Fruit fly (Drosophila melanogaster) whole organism, embryonic: Measurements from ENCODE around the gene bor.
A peak's percentile ranks its signal among the peaks of the same experiment; 100 is the strongest.

ENCODE experiments used
- Abd-B ChIP-seq: fragments of 200-800 bp; sonication (Bioruptor generic); optimal IDR thresholded peaks from 2 replicates; lab custom pipeline; 2018; ENCODE audit warnings: missing biosample characterization, mild to moderate bottlenecking, missing genetic modification characterization, moderate library complexity
- Antp ChIP-seq: fragments of 200-800 bp; sonication (Bioruptor generic); optimal IDR thresholded peaks from 3 replicates; lab custom pipeline; 2016; ENCODE audit warnings: missing biosample characterization, missing genetic modification characterization
- B-H1 ChIP-seq: fragments of 200-800 bp; sonication (Bioruptor generic); IDR thresholded peaks from 3 replicates; pipeline ENCODE4 v1.3.6; 2022; ENCODE audit warnings: missing biosample characterization, missing genetic modification characterization
- CG10209 ChIP-seq: fragments of 200-800 bp; sonication (Bioruptor generic); optimal IDR thresholded peaks from 3 replicates; lab custom pipeline; 2017; ENCODE audit warnings: missing biosample characterization, mild to moderate bottlenecking, missing genetic modification characterization, missing genetic modification reagents
- CG11723 ChIP-seq: fragments of 200-800 bp; sonication (Bioruptor generic); optimal IDR thresholded peaks from 2 replicates; lab custom pipeline; 2017; ENCODE audit warnings: missing biosample characterization, mild to moderate bottlenecking, missing genetic modification characterization
- CG12071 ChIP-seq: fragments of 200-800 bp; sonication (Bioruptor generic); optimal IDR thresholded peaks from 3 replicates; lab custom pipeline; 2018; ENCODE audit warnings: missing biosample characterization, mild to moderate bottlenecking, missing genetic modification characterization
- CG12104 ChIP-seq: fragments of 200-800 bp; sonication (Bioruptor generic); optimal IDR thresholded peaks from 3 replicates; lab custom pipeline; 2016; ENCODE audit warnings: missing biosample characterization, missing genetic modification characterization
- CG14710 ChIP-seq: fragments of 200-800 bp; sonication (Bioruptor generic); optimal IDR thresholded peaks from 3 replicates; lab custom pipeline; 2019; ENCODE audit warnings: missing biosample characterization, mild to moderate bottlenecking, missing genetic modification characterization, moderate library complexity
- CG14965 ChIP-seq: fragments of 200-800 bp; sonication (Bioruptor generic); optimal IDR thresholded peaks from 2 replicates; lab custom pipeline; 2016; ENCODE audit warnings: missing biosample characterization, missing genetic modification characterization, borderline replicate concordance
- CG17359 ChIP-seq: fragments of 200-800 bp; sonication (Bioruptor generic); optimal IDR thresholded peaks from 3 replicates; lab custom pipeline; 2018; ENCODE audit warnings: missing biosample characterization, mild to moderate bottlenecking, missing genetic modification characterization, moderate library complexity
- CG17568 ChIP-seq: fragments of 200-800 bp; sonication (Bioruptor generic); optimal IDR thresholded peaks from 2 replicates; lab custom pipeline; 2018; ENCODE audit warnings: missing biosample characterization, mild to moderate bottlenecking, missing genetic modification characterization, moderate library complexity
- CG18476 ChIP-seq: fragments of 200-800 bp; sonication (Bioruptor generic); optimal IDR thresholded peaks from 2 replicates; lab custom pipeline; 2016; ENCODE audit warnings: missing biosample characterization, mild to moderate bottlenecking, missing genetic modification characterization
- CG2129 ChIP-seq: fragments of 200-800 bp; sonication (Bioruptor generic); IDR thresholded peaks from 2 replicates; pipeline ENCODE4 v1.3.6; 2022; ENCODE audit warnings: missing biosample characterization, missing genetic modification characterization; ENCODE audit not compliant: partially characterized antibody
- CG31224 ChIP-seq: fragments of 200-800 bp; sonication (Bioruptor generic); IDR thresholded peaks from 2 replicates; pipeline ENCODE4 v1.3.6; 2022; ENCODE audit warnings: missing biosample characterization, missing genetic modification characterization
- CG3281 ChIP-seq: fragments of 200-800 bp; sonication (Bioruptor generic); optimal IDR thresholded peaks from 3 replicates; lab custom pipeline; 2017; ENCODE audit warnings: missing biosample characterization, mild to moderate bottlenecking, missing genetic modification characterization
- CG33213 ChIP-seq: fragments of 200-800 bp; sonication (Bioruptor generic); optimal IDR thresholded peaks from 3 replicates; lab custom pipeline; 2016; ENCODE audit warnings: missing biosample characterization, missing genetic modification characterization
- CG3407 ChIP-seq: fragments of 200-800 bp; sonication (Bioruptor generic); optimal IDR thresholded peaks from 2 replicates; lab custom pipeline; 2018; ENCODE audit warnings: missing biosample characterization, mild to moderate bottlenecking, missing genetic modification characterization
- CG3726 ChIP-seq: fragments of 200-800 bp; sonication (Bioruptor generic); IDR thresholded peaks from 3 replicates; pipeline ENCODE4, ENCODE4 v1.3.6; 2022; ENCODE audit warnings: missing biosample characterization, missing genetic modification characterization
- CG4328 ChIP-seq: fragments of 200-800 bp; sonication (Bioruptor generic); optimal IDR thresholded peaks from 3 replicates; lab custom pipeline; 2017; ENCODE audit warnings: missing biosample characterization, missing genetic modification reagents, missing genetic modification characterization
- CG4617 ChIP-seq: fragments of 200-800 bp; sonication (Bioruptor generic); optimal IDR thresholded peaks from 3 replicates; lab custom pipeline; 2016; ENCODE audit warnings: missing biosample characterization, missing genetic modification characterization, borderline replicate concordance
- CG7556 ChIP-seq: fragments of 200-800 bp; sonication (Bioruptor generic); optimal IDR thresholded peaks from 2 replicates; lab custom pipeline; 2017; ENCODE audit warnings: missing biosample characterization, mild to moderate bottlenecking, missing genetic modification characterization
- CG8478 ChIP-seq: fragments of >200 bp; optimal IDR thresholded peaks from 2 replicates; lab custom pipeline; 2018
- CHES-1-like ChIP-seq: fragments of 200-800 bp; sonication (Bioruptor generic); optimal IDR thresholded peaks from 2 replicates; lab custom pipeline; 2016; ENCODE audit warnings: missing biosample characterization, missing genetic modification characterization
- Chrac-16 ChIP-seq: fragments of 200-800 bp; sonication (Bioruptor generic); optimal IDR thresholded peaks from 3 replicates; lab custom pipeline; 2016; ENCODE audit warnings: missing biosample characterization, missing genetic modification characterization
- Doc3 ChIP-seq: fragments of 200-800 bp; sonication (Bioruptor generic); IDR thresholded peaks from 3 replicates; pipeline ENCODE4 v1.3.6; 2022; ENCODE audit warnings: missing biosample characterization, missing genetic modification characterization; ENCODE audit not compliant: partially characterized antibody
- Dp ChIP-seq: fragments of 200-800 bp; sonication (Bioruptor generic); optimal IDR thresholded peaks from 2 replicates; lab custom pipeline; 2018; ENCODE audit warnings: missing biosample characterization, mild to moderate bottlenecking, missing genetic modification characterization, moderate library complexity
- Gsc ChIP-seq: fragments of 200-800 bp; sonication (Bioruptor generic); IDR thresholded peaks from 2 replicates; pipeline ENCODE4 v1.3.6; 2022; ENCODE audit warnings: missing biosample characterization, missing genetic modification characterization
- H15 ChIP-seq: fragments of 200-800 bp; sonication (Bioruptor generic); IDR thresholded peaks from 3 replicates; pipeline ENCODE4 v1.3.6; 2022; ENCODE audit warnings: missing biosample characterization, missing genetic modification characterization
- Jarid2 ChIP-seq: fragments of 200-800 bp; sonication (Bioruptor generic); optimal IDR thresholded peaks from 3 replicates; lab custom pipeline; 2017; ENCODE audit warnings: mild to moderate bottlenecking, missing biosample characterization, missing genetic modification reagents, missing genetic modification characterization
- Lim3 ChIP-seq: fragments of 200-800 bp; sonication (Bioruptor generic); IDR thresholded peaks from 2 replicates; pipeline ENCODE4 v1.3.6; 2022; ENCODE audit warnings: missing biosample characterization, missing genetic modification characterization
- NC2β ChIP-seq: fragments of 200-800 bp; sonication (Bioruptor generic); optimal IDR thresholded peaks from 2 replicates; lab custom pipeline; 2016; ENCODE audit warnings: missing biosample characterization, missing genetic modification characterization
- Pdp1 ChIP-seq, 2 experiments: fragments of 200-800 bp; sonication (Bioruptor generic); optimal IDR thresholded peaks; 3 replicates each; lab custom pipeline; 2016; ENCODE audit warnings: missing biosample characterization in 2 of 2, missing genetic modification characterization in 2 of 2, mild to moderate bottlenecking in 1 of 2, moderate library complexity in 1 of 2
- Spps ChIP-seq: fragments of 200-800 bp; sonication (Bioruptor generic); optimal IDR thresholded peaks from 2 replicates; lab custom pipeline; 2018; ENCODE audit warnings: missing biosample characterization, mild to moderate bottlenecking, missing genetic modification characterization
- Usf ChIP-seq: fragments of 200-800 bp; sonication (Bioruptor generic); optimal IDR thresholded peaks from 2 replicates; lab custom pipeline; 2017; ENCODE audit warnings: missing genotype, missing biosample characterization, missing genetic modification characterization
- amos ChIP-seq: fragments of 200-800 bp; sonication (Bioruptor generic); IDR thresholded peaks from 2 replicates; pipeline ENCODE4 v1.3.6; 2022; ENCODE audit warnings: missing biosample characterization, missing genetic modification characterization; ENCODE audit not compliant: partially characterized antibody
- ato ChIP-seq: fragments of 200-800 bp; sonication (Bioruptor generic); IDR thresholded peaks from 2 replicates; pipeline ENCODE4 v1.3.6; 2022; ENCODE audit warnings: missing biosample characterization, missing genetic modification characterization; ENCODE audit not compliant: partially characterized antibody
- btn ChIP-seq: fragments of 200-800 bp; sonication (Bioruptor generic); optimal IDR thresholded peaks from 2 replicates; lab custom pipeline; 2016; ENCODE audit warnings: missing biosample characterization, missing genetic modification characterization
- cad ChIP-seq: fragments of >200 bp; optimal IDR thresholded peaks from 2 replicates; lab custom pipeline; 2017; ENCODE audit warnings: missing biosample characterization, missing genetic modification characterization
- crol ChIP-seq: fragments of 200-800 bp; sonication (Bioruptor generic); IDR thresholded peaks from 2 replicates; pipeline ENCODE4 v1.3.6; 2022; ENCODE audit warnings: missing biosample characterization, missing genetic modification characterization
- crp ChIP-seq, 2 experiments: fragments of 200-800 bp; sonication (Bioruptor generic); optimal IDR thresholded peaks; 2 replicates in 1 of 2; 3 replicates in 1 of 2; lab custom pipeline; 2017; ENCODE audit warnings: missing biosample characterization in 2 of 2, missing genetic modification characterization in 2 of 2, mild to moderate bottlenecking in 1 of 2, moderate library complexity in 1 of 2
- en ChIP-seq: fragments of 200-800 bp; sonication (Bioruptor generic); optimal IDR thresholded peaks from 2 replicates; lab custom pipeline; 2016; ENCODE audit warnings: missing biosample characterization, missing genetic modification characterization
- grau ChIP-seq: fragments of 200-800 bp; optimal IDR thresholded peaks from 3 replicates; lab custom pipeline; 2019; ENCODE audit warnings: missing biosample characterization, mild to moderate bottlenecking, missing genetic modification characterization, moderate library complexity
- gsb ChIP-seq: fragments of 200-800 bp; sonication (Bioruptor generic); IDR thresholded peaks from 2 replicates; pipeline ENCODE4 v1.3.6; 2022; ENCODE audit warnings: missing biosample characterization, missing genetic modification characterization
- hbn ChIP-seq: fragments of 200-800 bp; sonication (Bioruptor generic); IDR thresholded peaks from 2 replicates; pipeline ENCODE4 v1.3.6; 2022; ENCODE audit warnings: missing biosample characterization, missing genetic modification characterization; ENCODE audit not compliant: partially characterized antibody
- onecut ChIP-seq: fragments of 200-800 bp; sonication (Bioruptor generic); IDR thresholded peaks from 2 replicates; pipeline ENCODE4 v1.3.6; 2022; ENCODE audit warnings: missing biosample characterization, missing genetic modification characterization
- otp ChIP-seq: fragments of 200-800 bp; sonication (Bioruptor generic); IDR thresholded peaks from 3 replicates; pipeline ENCODE4, ENCODE4 v1.3.6; 2022; ENCODE audit warnings: missing biosample characterization, missing genetic modification characterization
- pfk ChIP-seq: fragments of 200-800 bp; sonication (Bioruptor generic); optimal IDR thresholded peaks from 2 replicates; lab custom pipeline; 2018; ENCODE audit warnings: missing biosample characterization, mild to moderate bottlenecking, missing genetic modification characterization, moderate library complexity
- repo ChIP-seq: fragments of 200-800 bp; sonication (Bioruptor generic); optimal IDR thresholded peaks from 2 replicates; lab custom pipeline; 2016; ENCODE audit warnings: missing biosample characterization, missing genetic modification characterization
- rib ChIP-seq: fragments of 200-800 bp; sonication (Bioruptor generic); IDR thresholded peaks from 2 replicates; pipeline ENCODE4 v1.3.6; 2022; ENCODE audit warnings: missing biosample characterization, missing genetic modification characterization
- ro ChIP-seq: fragments of 200-800 bp; sonication (Bioruptor generic); IDR thresholded peaks from 2 replicates; pipeline ENCODE4 v1.3.6; 2022; ENCODE audit warnings: missing biosample characterization, missing genetic modification characterization
- stwl ChIP-seq: fragments of 200-800 bp; sonication (Bioruptor generic); optimal IDR thresholded peaks from 3 replicates; lab custom pipeline; 2018; ENCODE audit warnings: missing biosample characterization, mild to moderate bottlenecking, missing genetic modification characterization, moderate library complexity

bor gene

DNA sequence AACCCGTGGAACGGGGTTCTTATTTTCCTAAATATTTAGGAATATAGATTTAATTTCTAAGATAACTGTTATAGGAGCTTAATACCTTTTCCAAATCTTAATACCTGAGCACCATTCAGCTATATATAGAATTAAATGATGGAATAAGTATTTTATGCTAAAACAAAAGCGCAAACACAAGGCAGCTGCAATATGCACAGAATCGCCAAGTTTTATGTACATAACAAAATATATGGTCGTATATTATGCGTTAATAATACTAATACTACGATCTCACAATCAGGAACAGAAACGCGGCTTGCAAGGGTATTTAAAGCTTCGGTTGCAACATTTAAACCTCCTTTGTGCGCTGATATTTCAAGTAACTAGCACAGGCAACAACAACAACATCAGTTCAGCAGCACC is 29.2 kb downstream of the bor start (continued):
- TF ChIP-seq NC2β (GFP tag; lab: Kevin White, UChicago) = no peak
- TF ChIP-seq CHES-1-like = no peak
- TF ChIP-seq CG4328 (GFP tag; lab: Kevin White, UChicago) = no peak
- peak; percentile 8 for TF ChIP-seq CG12104 (GFP tag; lab: Kevin White, UChicago)
- no peak for TF ChIP-seq H15
- no peak for TF ChIP-seq btn (GFP tag; lab: Kevin White, UChicago)
- TF ChIP-seq CG8478 (lab: Kevin White, UChicago) = no peak
- no peak for TF ChIP-seq CG17568 (GFP tag; lab: Kevin White, UChicago)
- TF ChIP-seq Gsc (GFP tag; lab: Robert Waterston, UW) = no peak
- no peak for TF ChIP-seq pfk (GFP tag; lab: Kevin White, UChicago)
- TF ChIP-seq CG4617 (GFP tag; lab: Kevin White, UChicago) = no peak
- TF ChIP-seq crol (GFP tag; lab: Robert Waterston, UW) = no peak
- no peak for TF ChIP-seq gsb
- no peak for TF ChIP-seq crp (GFP tag; optimal IDR thresholded peaks at IDR 0.05; lab: Kevin White, UChicago)
- no peak for TF ChIP-seq rib (GFP tag; lab: Robert Waterston, UW)
- no peak for TF ChIP-seq CG3407 (GFP tag; lab: Kevin White, UChicago)
- no peak for TF ChIP-seq CG10209 (GFP tag; lab: Kevin White, UChicago)
- no peak for TF ChIP-seq onecut (GFP tag; lab: Robert Waterston, UW)
- no peak for TF ChIP-seq en (GFP tag; lab: Kevin White, UChicago)
- TF ChIP-seq CG12071 (GFP tag; lab: Kevin White, UChicago) = no peak
- TF ChIP-seq ato (GFP tag; lab: Robert Waterston, UW) = no peak
- peak; percentile 23 for TF ChIP-seq Usf
- TF ChIP-seq CG7556 (GFP tag; lab: Kevin White, UChicago) = peak; percentile 79
- no peak for TF ChIP-seq CG14965
- TF ChIP-seq hbn (GFP tag; lab: Robert Waterston, UW) = no peak
- TF ChIP-seq grau = peak; percentile 24
- TF ChIP-seq CG14710 (tag; lab: Kevin White, UChicago) = peak; percentile 62
- TF ChIP-seq Abd-B = peak; percentile 31
- TF ChIP-seq stwl (tag; lab: Kevin White, UChicago) = no peak
- TF ChIP-seq Jarid2 (GFP tag; lab: Kevin White, UChicago) = no peak
- TF ChIP-seq repo (GFP tag; lab: Kevin White, UChicago) = no peak
- TF ChIP-seq CG31224 (GFP tag; lab: Robert Waterston, UW) = no peak
- TF ChIP-seq CG2129 (GFP tag; lab: Robert Waterston, UW) = no peak
- TF ChIP-seq Dp (GFP tag; lab: Kevin White, UChicago) = no peak
- TF ChIP-seq Lim3 = no peak
- peak; percentile 4 for TF ChIP-seq CG18476 (GFP tag; lab: Kevin White, UChicago)
- TF ChIP-seq otp (GFP tag; lab: Robert Waterston, UW) = no peak
- no peak for TF ChIP-seq B-H1 (GFP tag; lab: Robert Waterston, UW)
- no peak for TF ChIP-seq cad
- TF ChIP-seq CG17359 (tag; lab: Kevin White, UChicago) = peak; percentile 50
- TF ChIP-seq Antp = no peak
- peak; percentile 11 for TF ChIP-seq CG11723 (GFP tag; lab: Kevin White, UChicago)
- no peak for TF ChIP-seq Doc3 (GFP tag; lab: Robert Waterston, UW)
- no peak for TF ChIP-seq amos
- TF ChIP-seq Chrac-16 (GFP tag; lab: Kevin White, UChicago) = no peak
- no peak for TF ChIP-seq Spps (tag; lab: Kevin White, UChicago)
- no peak for TF ChIP-seq Pdp1 (GFP tag; optimal IDR thresholded peaks at IDR 0.05; lab: Kevin White, UChicago)
- TF ChIP-seq ro (GFP tag; lab: Robert Waterston, UW) = no peak
- no peak for TF ChIP-seq CG3726 (GFP tag; lab: Robert Waterston, UW)
- no peak for TF ChIP-seq CG33213 (GFP tag; lab: Kevin White, UChicago)
- peak; percentile 52 for TF ChIP-seq CG3281 (GFP tag; lab: Kevin White, UChicago)
